Fruit fly (Drosophila melanogaster): ENCODE measurements around the gene CG42354.

CG42354 gene

dm6 chrX:16105715-16106114, 969 bp upstream of the CG42354 start (continued):
- TF ChIP-seq sim (GFP tag; IDR thresholded peaks at IDR 0.05) (no peak), HLH4C (GFP tag; IDR thresholded peaks at IDR 0.05; ENCODE audit: partially characterized antibody) (no peak), vfl (GFP tag; optimal IDR thresholded peaks at IDR 0.05) (no peak), Oli (tag; optimal IDR thresholded peaks at IDR 0.05) (no peak), Hsf (GFP tag; optimal IDR thresholded peaks at IDR 0.05) (peak; percentile 3), Rx (GFP tag; IDR thresholded peaks at IDR 0.05) (peak; percentile 36; the same call in 1 of the 2 replicates), grn (GFP tag; optimal IDR thresholded peaks at IDR 0.05) (peak; percentile 50), CG10431 (GFP tag; optimal IDR thresholded peaks at IDR 0.05) (no peak), fd96Cb (tag; optimal IDR thresholded peaks at IDR 0.05) (no peak), Ada2b (GFP tag; IDR thresholded peaks at IDR 0.05) (no peak), wdn (GFP tag; IDR thresholded peaks at IDR 0.05) (no peak), CG14965 (GFP tag; optimal IDR thresholded peaks at IDR 0.05; ENCODE audit: borderline replicate concordance) (peak; percentile 58), CG9437 (GFP tag; optimal IDR thresholded peaks at IDR 0.05) (no peak), Elba2 (GFP tag; optimal IDR thresholded peaks at IDR 0.05) (no peak), p53 (GFP tag; optimal IDR thresholded peaks at IDR 0.05) (peak; percentile 53), CG4282 (GFP tag; optimal IDR thresholded peaks at IDR 0.05) (no peak), chif (GFP tag; optimal IDR thresholded peaks at IDR 0.05) (peak; percentile 0 to 19), jumu (GFP tag; optimal IDR thresholded peaks at IDR 0.05) (peak; percentile 52), CG3281 (GFP tag; optimal IDR thresholded peaks at IDR 0.05) (no peak), Lpt (GFP tag; optimal IDR thresholded peaks at IDR 0.05) (no peak), dimm (GFP tag; IDR thresholded peaks at IDR 0.05) (no peak), org-1 (GFP tag; optimal IDR thresholded peaks at IDR 0.05) (no peak), bbx (GFP tag; IDR thresholded peaks at IDR 0.05; ENCODE audit: partially characterized antibody) (peak; percentile 40; the same call in 1 of the 2 replicates), CG13123 (GFP tag; optimal IDR thresholded peaks at IDR 0.05) (no peak), Side (GFP tag; optimal IDR thresholded peaks at IDR 0.05) (no peak), Awh (GFP tag; IDR thresholded peaks at IDR 0.05) (no peak), CG10543 (GFP tag; optimal IDR thresholded peaks at IDR 0.05) (no peak), prd (optimal IDR thresholded peaks at IDR 0.05) (no peak), prd (GFP tag; IDR thresholded peaks at IDR 0.05) (peak; percentile 51; the same call in 2 of the 3 replicates), CG12155 (GFP tag; optimal IDR thresholded peaks at IDR 0.05) (no peak), CG13424 (tag; optimal IDR thresholded peaks at IDR 0.05) (no peak), ap (GFP tag; IDR thresholded peaks at IDR 0.05) (no peak), odd (GFP tag; optimal IDR thresholded peaks at IDR 0.05) (no peak), CG11456 (GFP tag; IDR thresholded peaks at IDR 0.05) (peak; percentile 94), CG1647 (GFP tag; optimal IDR thresholded peaks at IDR 0.05) (no peak), Hmr (GFP tag; optimal IDR thresholded peaks at IDR 0.05) (peak; percentile 14), scrt (GFP tag; optimal IDR thresholded peaks at IDR 0.05) (no peak), bigmax (GFP tag; optimal IDR thresholded peaks at IDR 0.05) (no peak), CkIIα-i1 (GFP tag; IDR thresholded peaks at IDR 0.05) (no peak), Nf-YB (GFP tag; optimal IDR thresholded peaks at IDR 0.05) (no peak), CG17912 (GFP tag; optimal IDR thresholded peaks at IDR 0.05) (peak; percentile 26), pzg (GFP tag; optimal IDR thresholded peaks at IDR 0.05) (no peak), Vsx1 (GFP tag; optimal IDR thresholded peaks at IDR 0.05) (no peak), CG8765 (GFP tag; IDR thresholded peaks at IDR 0.05) (no peak), disco-r (GFP tag; optimal IDR thresholded peaks at IDR 0.05) (peak; percentile 59), MBD-R2 (GFP tag; IDR thresholded peaks at IDR 0.05) (no peak), CHES-1-like (GFP tag; optimal IDR thresholded peaks at IDR 0.05) (no peak), CG11560 (tag; IDR thresholded peaks at IDR 0.05) (no peak), Optix (GFP tag; IDR thresholded peaks at IDR 0.05) (no peak), CG1024 (GFP tag; IDR thresholded peaks at IDR 0.05) (peak; percentile 45; the same call in 1 of the 2 replicates), ara (GFP tag; IDR thresholded peaks at IDR 0.05) (peak; percentile 49), unc-4 (GFP tag; IDR thresholded peaks at IDR 0.05; ENCODE audit: partially characterized antibody) (0 out of 2 replicates have a peak, but pooled peaks have one; percentile 17)
